Worm (Caenorhabditis elegans) whole organism, young adult: ENCODE results near the gene F19C7.8.

Experiments
- C06A6.2 ChIP-seq: fragments of 200-800 bp; sonication (Bioruptor generic); conservative IDR thresholded peaks from 2 replicates; pipeline ENCODE4 v1.3.6; 2022; ENCODE audit warnings: missing genetic modification characterization, missing compliant biosample characterization
- D2030.7 ChIP-seq: fragments of 200-800 bp; sonication (Bioruptor generic); IDR thresholded peaks from 2 replicates; pipeline ENCODE4 v1.3.6; 2022; ENCODE audit warnings: missing genetic modification reagents, missing genetic modification characterization, missing compliant biosample characterization
- F22D6.2 ChIP-seq: sonication (generic microtip); optimal IDR thresholded peaks from 2 replicates; lab custom pipeline; 2016; ENCODE audit warnings: mild to moderate bottlenecking, missing genetic modification characterization, missing compliant biosample characterization
- F23B12.7 ChIP-seq: sonication (generic microtip); optimal IDR thresholded peaks from 2 replicates; lab custom pipeline; 2017; ENCODE audit warnings: missing genetic modification characterization, mild to moderate bottlenecking, missing compliant biosample characterization, antibody characterized with exemption, moderate library complexity; ENCODE audit not compliant: insufficient read depth
- F37B4.10 ChIP-seq: fragments of 200-800 bp; sonication (Bioruptor generic); IDR thresholded peaks from 2 replicates; pipeline ENCODE4 v1.3.6; 2022; ENCODE audit warnings: missing genetic modification characterization, missing compliant biosample characterization
- F49E8.2 ChIP-seq: sonication (generic microtip); optimal IDR thresholded peaks from 3 replicates; lab custom pipeline; 2017; ENCODE audit warnings: missing genetic modification characterization, mild to moderate bottlenecking, missing compliant biosample characterization, antibody characterized with exemption, moderate library complexity; ENCODE audit not compliant: insufficient read depth
- F55B11.4 ChIP-seq: sonication (generic microtip); optimal IDR thresholded peaks from 2 replicates; lab custom pipeline; 2016; ENCODE audit warnings: missing compliant biosample characterization, missing genetic modification characterization, borderline replicate concordance; ENCODE audit not compliant: insufficient read depth
- K12H6.12 ChIP-seq: fragments of 200-800 bp; sonication (Bioruptor generic); optimal IDR thresholded peaks from 2 replicates; lab custom pipeline; 2018; ENCODE audit warnings: mild to moderate bottlenecking, missing genetic modification characterization, missing compliant biosample characterization
- Y79H2A.3 ChIP-seq: fragments of 200-800 bp; sonication (Bioruptor generic); conservative IDR thresholded peaks from 2 replicates; pipeline ENCODE4 v1.3.6; 2022; ENCODE audit warnings: missing genetic modification reagents, missing genetic modification characterization, missing compliant biosample characterization
- akir-1 ChIP-seq: fragments of 200-800 bp; sonication (Bioruptor generic); optimal IDR thresholded peaks from 2 replicates; lab custom pipeline; 2018; ENCODE audit warnings: mild to moderate bottlenecking, missing genetic modification characterization, moderate library complexity, missing compliant biosample characterization
- aptf-2 ChIP-seq: fragments of 200-800 bp; sonication (Bioruptor generic); conservative IDR thresholded peaks from 2 replicates; pipeline ENCODE4 v1.3.6; 2022; ENCODE audit warnings: missing genetic modification reagents, missing genetic modification characterization, missing compliant biosample characterization
- attf-5 ChIP-seq: fragments of 200-800 bp; sonication (Bioruptor generic); optimal IDR thresholded peaks from 2 replicates; lab custom pipeline; 2018; ENCODE audit warnings: mild to moderate bottlenecking, missing genetic modification characterization, missing compliant biosample characterization
- ccch-3 ChIP-seq: fragments of 200-800 bp; sonication (Bioruptor generic); optimal IDR thresholded peaks from 2 replicates; lab custom pipeline; 2018; ENCODE audit warnings: mild to moderate bottlenecking, missing genetic modification characterization, missing compliant biosample characterization
- ceh-91 ChIP-seq: fragments of 200-800 bp; sonication (Bioruptor generic); IDR thresholded peaks from 2 replicates; pipeline ENCODE4 v1.3.6; 2022; ENCODE audit warnings: missing genetic modification reagents, missing genetic modification characterization, missing compliant biosample characterization
- die-1 ChIP-seq: sonication (generic microtip); optimal IDR thresholded peaks from 2 replicates; lab custom pipeline; 2016; ENCODE audit warnings: missing genotype, mild to moderate bottlenecking, missing genetic modification characterization, missing compliant biosample characterization
- dpff-1 ChIP-seq: sonication (generic microtip); optimal IDR thresholded peaks from 2 replicates; lab custom pipeline; 2017; ENCODE audit warnings: mild to moderate bottlenecking, missing genetic modification characterization, missing compliant biosample characterization
- efl-1 ChIP-seq: fragments of 150-350 bp; optimal IDR thresholded peaks from 2 replicates; lab custom pipeline; 2014; ENCODE audit warnings: missing biosample characterization, missing genetic modification reagents, missing genetic modification characterization
- egl-18 ChIP-seq: fragments of 200-800 bp; sonication (Bioruptor generic); IDR thresholded peaks from 2 replicates; pipeline ENCODE4 v1.3.6; 2022; ENCODE audit warnings: missing genetic modification reagents, missing genetic modification characterization, missing compliant biosample characterization
- egrh-3 ChIP-seq: fragments of 200-800 bp; sonication (Bioruptor generic); IDR thresholded peaks from 2 replicates; pipeline ENCODE4 v1.3.6; 2022; ENCODE audit warnings: missing genetic modification reagents, missing genetic modification characterization, missing compliant biosample characterization
- gei-17 ChIP-seq: fragments of 200-800 bp; sonication (Bioruptor generic); optimal IDR thresholded peaks from 2 replicates; lab custom pipeline; 2018; ENCODE audit warnings: mild to moderate bottlenecking, missing genetic modification characterization, missing compliant biosample characterization
- him-1 ChIP-seq: sonication (generic microtip); optimal IDR thresholded peaks from 2 replicates; lab custom pipeline; 2016; ENCODE audit warnings: missing genotype, missing genetic modification reagents, missing genetic modification characterization, missing compliant biosample characterization
- hlh-12 ChIP-seq: sonication (generic microtip); optimal IDR thresholded peaks from 2 replicates; lab custom pipeline; 2016; ENCODE audit warnings: missing genetic modification characterization, missing compliant biosample characterization
- hlh-26 ChIP-seq: fragments of 200-800 bp; sonication (Bioruptor generic); conservative IDR thresholded peaks from 2 replicates; pipeline ENCODE4 v1.3.6; 2022; ENCODE audit warnings: missing genetic modification reagents, missing genetic modification characterization, missing compliant biosample characterization
- hrde-1 ChIP-seq: sonication (generic microtip); optimal IDR thresholded peaks from 2 replicates; lab custom pipeline; 2016; ENCODE audit warnings: missing genetic modification characterization, mild to moderate bottlenecking, missing compliant biosample characterization, moderate library complexity, missing genotype, missing genetic modification reagents, borderline replicate concordance
- hsf-1 ChIP-seq: fragments of 200-800 bp; sonication (Bioruptor generic); IDR thresholded peaks from 2 replicates; pipeline ENCODE4 v1.3.6; 2022; ENCODE audit warnings: missing genetic modification reagents, missing genetic modification characterization, missing compliant biosample characterization
- lag-1 ChIP-seq: fragments of 200-800 bp; sonication (Bioruptor generic); IDR thresholded peaks from 2 replicates; pipeline ENCODE4 v1.3.6; 2022; ENCODE audit warnings: missing genetic modification reagents, missing genetic modification characterization, missing compliant biosample characterization
- lin-26 ChIP-seq: fragments of 200-800 bp; sonication (Bioruptor generic); IDR thresholded peaks from 2 replicates; pipeline ENCODE4 v1.3.6; 2022; ENCODE audit warnings: missing genetic modification reagents, missing genetic modification characterization, missing compliant biosample characterization
- lin-35 ChIP-seq, 3 experiments: fragments of 150-350 bp in 2 of 3; sonication (generic microtip) in 1 of 3; optimal IDR thresholded peaks; 2 replicates each; lab custom pipeline; 2014 to 2018; ENCODE audit warnings: missing biosample characterization in 3 of 3, missing genetic modification characterization in 3 of 3, missing genetic modification reagents in 3 of 3
- lir-1 ChIP-seq: fragments of 200-800 bp; sonication (Bioruptor generic); conservative IDR thresholded peaks from 2 replicates; pipeline ENCODE4 v1.3.6; 2022; ENCODE audit warnings: missing genetic modification reagents, missing genetic modification characterization, missing compliant biosample characterization
- lsl-1 ChIP-seq: fragments of 200-800 bp; sonication (Bioruptor generic); optimal IDR thresholded peaks from 2 replicates; lab custom pipeline; 2018; ENCODE audit warnings: mild to moderate bottlenecking, missing genetic modification characterization, moderate library complexity, missing compliant biosample characterization
- lsy-27 ChIP-seq: sonication (generic microtip); optimal IDR thresholded peaks from 2 replicates; lab custom pipeline; 2017; ENCODE audit warnings: missing genetic modification characterization, mild to moderate bottlenecking, missing compliant biosample characterization, antibody characterized with exemption, missing genotype, borderline replicate concordance; ENCODE audit not compliant: insufficient read depth
- mcd-1 ChIP-seq: fragments of 200-800 bp; sonication (Bioruptor generic); IDR thresholded peaks from 2 replicates; pipeline ENCODE4 v1.3.6; 2022; ENCODE audit warnings: missing genetic modification reagents, missing genetic modification characterization, missing compliant biosample characterization
- mes-4 ChIP-seq: sonication (generic microtip); optimal IDR thresholded peaks from 2 replicates; lab custom pipeline; 2016; ENCODE audit warnings: missing genotype, missing genetic modification characterization, missing compliant biosample characterization
- mxl-1 ChIP-seq: sonication (generic microtip); optimal IDR thresholded peaks from 2 replicates; lab custom pipeline; 2016; ENCODE audit warnings: missing genetic modification characterization, missing compliant biosample characterization
- sdz-38 ChIP-seq: sonication (generic microtip); optimal IDR thresholded peaks from 2 replicates; lab custom pipeline; 2016; ENCODE audit warnings: missing genotype, missing genetic modification characterization, missing compliant biosample characterization
- sea-2 ChIP-seq: fragments of 200-800 bp; sonication (Bioruptor generic); IDR thresholded peaks from 2 replicates; pipeline ENCODE4 v1.3.6; 2022; ENCODE audit warnings: missing genetic modification characterization, missing compliant biosample characterization
- snpc-1.3 ChIP-seq: sonication (generic microtip); optimal IDR thresholded peaks from 2 replicates; lab custom pipeline; 2017; ENCODE audit warnings: missing genetic modification characterization, mild to moderate bottlenecking, missing compliant biosample characterization, antibody characterized with exemption, moderate library complexity, missing genotype, missing genetic modification reagents; ENCODE audit not compliant: insufficient read depth
- sptf-2 ChIP-seq: fragments of 200-800 bp; sonication (Bioruptor generic); optimal IDR thresholded peaks from 2 replicates; lab custom pipeline; 2018; ENCODE audit warnings: mild to moderate bottlenecking, missing genetic modification characterization, missing compliant biosample characterization
- tbp1 ChIP-seq: fragments of 200-800 bp; sonication (Bioruptor generic); optimal IDR thresholded peaks from 2 replicates; lab custom pipeline; 2018; ENCODE audit warnings: mild to moderate bottlenecking, missing genetic modification characterization, missing compliant biosample characterization
- unc-62 ChIP-seq: fragments of 150-350 bp; optimal IDR thresholded peaks from 2 replicates; lab custom pipeline; 2014; ENCODE audit warnings: missing biosample characterization, missing genetic modification reagents, missing genetic modification characterization
- xnd-1 ChIP-seq: sonication (generic microtip); optimal IDR thresholded peaks from 2 replicates; lab custom pipeline; 2016; ENCODE audit warnings: missing genotype, missing genetic modification reagents, missing genetic modification characterization, missing compliant biosample characterization
- zim-3 ChIP-seq: sonication (generic microtip); optimal IDR thresholded peaks from 2 replicates; lab custom pipeline; 2017; ENCODE audit warnings: mild to moderate bottlenecking, missing genetic modification characterization, moderate library complexity, missing compliant biosample characterization
- ztf-25 ChIP-seq: fragments of 200-800 bp; sonication (Bioruptor generic); IDR thresholded peaks from 2 replicates; pipeline ENCODE4 v1.3.6; 2022; ENCODE audit warnings: missing genetic modification reagents, missing genetic modification characterization, missing compliant biosample characterization
- ztf-28 ChIP-seq: fragments of 200-800 bp; sonication (Bioruptor generic); IDR thresholded peaks from 2 replicates; pipeline ENCODE4 v1.3.6; 2022; ENCODE audit warnings: missing genetic modification reagents, missing genetic modification characterization, missing compliant biosample characterization
- ztf-6 ChIP-seq: fragments of 200-800 bp; sonication (Bioruptor generic); IDR thresholded peaks from 2 replicates; pipeline ENCODE4 v1.3.6; 2022; ENCODE audit warnings: missing genetic modification reagents, missing genetic modification characterization, missing compliant biosample characterization

F19C7.8 gene

DNA sequence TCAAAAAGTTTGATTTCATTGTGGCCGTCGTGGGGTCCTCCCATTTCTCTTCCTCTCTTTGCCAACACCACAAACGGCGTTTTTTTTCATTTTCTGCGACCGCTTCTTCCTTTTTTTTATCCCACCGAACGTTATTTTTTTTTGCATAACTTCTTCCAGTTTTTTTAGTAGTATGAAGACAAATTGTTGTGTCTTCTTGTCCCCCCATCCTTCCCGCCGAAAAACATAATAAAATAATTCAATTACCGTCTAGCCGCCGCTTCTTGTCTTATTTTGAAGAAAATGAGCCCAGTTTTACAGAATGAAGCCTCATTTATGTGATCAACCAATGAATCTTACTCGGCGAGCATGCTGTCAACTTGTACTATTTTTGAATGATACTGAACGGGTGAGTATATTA, 31.3 kb upstream of the F19C7.8 start, which contains the start of gene F29B9.12:
F29B9.12 (plus strand) TSS at position 301 of the 400 bp plus-strand sequence.
- TF ChIP-seq unc-62 (GFP tag; lab: Kevin White, UChicago) = no peak
- no peak for TF ChIP-seq tbp1
- TF ChIP-seq gei-17 (GFP tag; lab: Kevin White, UChicago) = no peak

DNA sequence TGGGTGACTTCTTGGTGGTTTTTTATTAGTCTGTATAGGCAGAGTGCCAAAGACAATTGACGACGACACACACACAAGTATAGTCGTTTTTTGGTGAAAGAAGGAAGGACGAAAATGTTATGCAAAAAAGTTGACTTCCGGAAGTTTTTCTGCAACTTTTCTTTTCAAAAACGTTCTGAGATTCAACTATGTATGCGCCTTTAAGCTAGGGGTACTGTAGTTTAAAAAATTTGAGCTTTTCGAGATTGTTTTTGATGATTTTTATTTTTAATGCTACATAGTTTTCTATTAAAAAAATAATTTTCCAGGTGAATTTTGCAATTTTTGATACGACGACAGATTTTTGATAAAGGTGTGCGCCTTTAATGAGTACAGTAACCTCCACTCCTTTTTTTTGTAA, 29.9 kb upstream of the F19C7.8 start:
- TF ChIP-seq lsl-1 (GFP tag; lab: Kevin White, UChicago) = peak; percentile 53
- no peak for TF ChIP-seq hlh-26 (GFP tag; lab: Robert Waterston, UW)
- no peak for TF ChIP-seq lir-1
- no peak for TF ChIP-seq F37B4.10 (GFP tag; lab: Robert Waterston, UW)
- TF ChIP-seq sea-2 (GFP tag; lab: Robert Waterston, UW) = no peak
- no peak for TF ChIP-seq lsy-27 (tag; lab: Kevin White, UChicago)
- TF ChIP-seq die-1 (tag; lab: Kevin White, UChicago) = no peak
- TF ChIP-seq sdz-38 (tag; lab: Kevin White, UChicago) = no peak
- no peak for TF ChIP-seq sptf-2 (GFP tag; lab: Kevin White, UChicago)
- no peak for TF ChIP-seq attf-5 (GFP tag; lab: Kevin White, UChicago)
- peak; percentile 54 for TF ChIP-seq xnd-1 (tag; lab: Kevin White, UChicago)
- no peak for TF ChIP-seq F23B12.7 (tag; lab: Kevin White, UChicago)
- no peak for TF ChIP-seq mes-4
- no peak for TF ChIP-seq egl-18 (GFP tag; lab: Robert Waterston, UW)

DNA sequence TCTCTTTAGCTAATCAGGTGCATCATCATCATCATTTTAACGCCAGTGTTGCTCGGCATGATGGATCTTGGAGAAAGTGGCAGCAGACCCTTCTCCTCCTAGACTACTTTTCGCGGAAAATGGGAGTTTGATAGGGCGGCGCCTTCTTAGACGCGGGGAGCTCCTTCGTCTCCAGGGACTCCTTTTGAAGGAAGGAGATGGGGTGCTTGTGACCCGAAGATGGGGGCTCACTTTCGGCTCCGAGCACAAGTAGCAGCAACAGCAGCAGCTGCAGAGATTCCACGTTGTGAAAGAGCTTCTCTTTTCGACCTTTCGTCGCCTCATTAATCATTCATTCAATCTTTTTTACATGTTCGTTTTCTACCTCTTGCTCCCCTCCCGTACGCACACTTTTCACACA, 29.5 kb upstream of the F19C7.8 start:
- TF ChIP-seq K12H6.12 (tag; lab: Kevin White, UChicago) = no peak
- 0 out of 2 replicates have a peak, but pooled peaks have one; percentile 32 for TF ChIP-seq ztf-28 (GFP tag; lab: Robert Waterston, UW)
- TF ChIP-seq F37B4.10 (GFP tag; lab: Robert Waterston, UW) = 0 out of 2 replicates have a peak, but pooled peaks have one; percentile 53
- TF ChIP-seq F49E8.2 = no peak
- TF ChIP-seq zim-3 (tag; lab: Kevin White, UChicago) = no peak
- no peak for TF ChIP-seq mes-4
- no peak for TF ChIP-seq F22D6.2 (tag; lab: Kevin White, UChicago)
- TF ChIP-seq ceh-91 (GFP tag; lab: Robert Waterston, UW) = no peak
- TF ChIP-seq him-1 = no peak
- TF ChIP-seq hsf-1 (GFP tag; lab: Robert Waterston, UW) = no peak
- TF ChIP-seq egrh-3 (GFP tag; lab: Robert Waterston, UW) = peak; percentile 72
- TF ChIP-seq D2030.7 (GFP tag; lab: Robert Waterston, UW) = no peak
- no peak for TF ChIP-seq Y79H2A.3
- no peak for TF ChIP-seq F55B11.4 (tag; lab: Kevin White, UChicago)
- no peak for TF ChIP-seq efl-1 (GFP tag; lab: Kevin White, UChicago)
- TF ChIP-seq mcd-1 (GFP tag; lab: Robert Waterston, UW) = peak; percentile 31; the same call in 1 of the 2 replicates
- TF ChIP-seq C06A6.2 = no peak
- TF ChIP-seq dpff-1 = no peak
- TF ChIP-seq lin-26 (GFP tag; lab: Robert Waterston, UW) = 0 out of 2 replicates have a peak, but pooled peaks have one; percentile 44
- TF ChIP-seq hrde-1 = no peak
- no peak for TF ChIP-seq snpc-1.3
- TF ChIP-seq akir-1 = no peak
- no peak for TF ChIP-seq mxl-1 (tag; lab: Kevin White, UChicago)
- no peak for TF ChIP-seq lin-35 (GFP tag; optimal IDR thresholded peaks at IDR 0.05; lab: Kevin White, UChicago)
- no peak for TF ChIP-seq ztf-6 (GFP tag; lab: Robert Waterston, UW)
- TF ChIP-seq sea-2 (GFP tag; lab: Robert Waterston, UW) = no peak
- no peak for TF ChIP-seq die-1 (tag; lab: Kevin White, UChicago)
- no peak for TF ChIP-seq ztf-25 (GFP tag; lab: Robert Waterston, UW)
- TF ChIP-seq lag-1 = no peak
- no peak for TF ChIP-seq aptf-2
- no peak for TF ChIP-seq hlh-12 (tag; lab: Kevin White, UChicago)
- no peak for TF ChIP-seq ccch-3 (GFP tag; lab: Kevin White, UChicago)
- no peak for TF ChIP-seq egl-18 (GFP tag; lab: Robert Waterston, UW)
